Worm (Caenorhabditis elegans) whole organism, L4/young adult: ENCODE results near the gene clec-148.

Experiments
- W03F9.2 ChIP-seq: fragments of 150-350 bp; optimal IDR thresholded peaks from 2 replicates; lab custom pipeline; 2014; ENCODE audit warnings: missing biosample characterization, missing genetic modification characterization
- dao-5 ChIP-seq: sonication (generic microtip); optimal IDR thresholded peaks from 2 replicates; lab custom pipeline; 2016; ENCODE audit warnings: missing genotype, missing genetic modification characterization, moderate library complexity, missing compliant biosample characterization
- him-1 ChIP-seq: sonication (generic microtip); optimal IDR thresholded peaks from 2 replicates; lab custom pipeline; 2016; ENCODE audit warnings: missing genotype, missing genetic modification reagents, missing genetic modification characterization, missing compliant biosample characterization

- no peak for TF ChIP-seq him-1
- no peak for TF ChIP-seq dao-5 (tag; lab: Kevin White, UChicago)
- TF ChIP-seq W03F9.2 (tag; lab: Kevin White, UChicago): no peak
Observed at ce11 chrIII:140904-141303, 34.7 kb downstream of the clec-148 start, which contains the start of gene fbxb-81.
